Worm (Caenorhabditis elegans) whole organism, young adult: Measurements from ENCODE around the gene Y51H4A.1.
A peak's percentile ranks its signal among the peaks of the same experiment; 100 is the strongest.
"Not testable (repeated sequence)": the region's sequence is repeated elsewhere in the genome, so short reads cannot be mapped to it uniquely, and the experiment has no call there.

ENCODE experiments used
- B0261.1 ChIP-seq: sonication (generic microtip); optimal IDR thresholded peaks from 2 replicates; lab custom pipeline; 2016; ENCODE audit warnings: mild to moderate bottlenecking, missing genetic modification characterization, moderate library complexity, missing compliant biosample characterization
- C06A6.2 ChIP-seq: fragments of 200-800 bp; sonication (Bioruptor generic); conservative IDR thresholded peaks from 2 replicates; pipeline ENCODE4 v1.3.6; 2022; ENCODE audit warnings: missing genetic modification characterization, missing compliant biosample characterization
- F33H1.4 ChIP-seq: fragments of 200-800 bp; sonication (Bioruptor generic); IDR thresholded peaks from 2 replicates; pipeline ENCODE4 v1.3.6; 2022; ENCODE audit warnings: missing genetic modification reagents, missing genetic modification characterization, missing compliant biosample characterization
- F55B11.4 ChIP-seq: sonication (generic microtip); optimal IDR thresholded peaks from 2 replicates; lab custom pipeline; 2016; ENCODE audit warnings: missing compliant biosample characterization, missing genetic modification characterization, borderline replicate concordance; ENCODE audit not compliant: insufficient read depth
- K11D2.4 ChIP-seq: fragments of 200-800 bp; sonication (Bioruptor generic); IDR thresholded peaks from 2 replicates; pipeline ENCODE4 v1.3.6; 2022; ENCODE audit warnings: missing genetic modification reagents, missing genetic modification characterization, missing compliant biosample characterization
- T07F8.4 ChIP-seq: sonication (generic microtip); optimal IDR thresholded peaks from 2 replicates; lab custom pipeline; 2016; ENCODE audit warnings: mild to moderate bottlenecking, missing genetic modification characterization, moderate library complexity, missing compliant biosample characterization
- ZK185.1 ChIP-seq: sonication (generic microtip); optimal IDR thresholded peaks from 2 replicates; lab custom pipeline; 2016; ENCODE audit warnings: mild to moderate bottlenecking, missing genetic modification characterization, missing compliant biosample characterization; ENCODE audit not compliant: poor library complexity, severe bottlenecking
- attf-5 ChIP-seq: fragments of 200-800 bp; sonication (Bioruptor generic); optimal IDR thresholded peaks from 2 replicates; lab custom pipeline; 2018; ENCODE audit warnings: mild to moderate bottlenecking, missing genetic modification characterization, missing compliant biosample characterization
- attf-6 ChIP-seq: fragments of 200-800 bp; sonication (Bioruptor generic); IDR thresholded peaks from 2 replicates; pipeline ENCODE4 v1.3.6; 2022; ENCODE audit warnings: missing genetic modification reagents, missing genetic modification characterization, missing compliant biosample characterization
- bed-1 ChIP-seq: fragments of 200-800 bp; sonication (Bioruptor generic); IDR thresholded peaks from 2 replicates; pipeline ENCODE4 v1.3.6; 2022; ENCODE audit warnings: missing genetic modification reagents, missing genetic modification characterization, missing compliant biosample characterization
- cebp-1 ChIP-seq, 2 experiments: fragments of 200-800 bp in 1 of 2; sonication (Bioruptor generic) in 1 of 2; sonication (generic microtip) in 1 of 2; IDR thresholded peaks in 1 of 2; optimal IDR thresholded peaks in 1 of 2; 2 replicates each; pipeline versions ENCODE4 v1.3.6 to Lab custom; 2017 to 2022; ENCODE audit warnings: missing compliant biosample characterization in 2 of 2, missing genetic modification characterization in 2 of 2, mild to moderate bottlenecking in 1 of 2, missing genetic modification reagents in 1 of 2, moderate library complexity in 1 of 2
- dox-1 ChIP-seq: fragments of 200-800 bp; sonication (Bioruptor generic); IDR thresholded peaks from 2 replicates; pipeline ENCODE4 v1.3.6; 2022; ENCODE audit warnings: missing genetic modification reagents, missing genetic modification characterization, missing compliant biosample characterization
- egl-18 ChIP-seq: fragments of 200-800 bp; sonication (Bioruptor generic); IDR thresholded peaks from 2 replicates; pipeline ENCODE4 v1.3.6; 2022; ENCODE audit warnings: missing genetic modification reagents, missing genetic modification characterization, missing compliant biosample characterization
- egrh-3 ChIP-seq: fragments of 200-800 bp; sonication (Bioruptor generic); IDR thresholded peaks from 2 replicates; pipeline ENCODE4 v1.3.6; 2022; ENCODE audit warnings: missing genetic modification reagents, missing genetic modification characterization, missing compliant biosample characterization
- him-1 ChIP-seq: sonication (generic microtip); optimal IDR thresholded peaks from 2 replicates; lab custom pipeline; 2016; ENCODE audit warnings: missing genotype, missing genetic modification reagents, missing genetic modification characterization, missing compliant biosample characterization
- hmg-1.2 ChIP-seq: fragments of 200-800 bp; sonication (Bioruptor generic); IDR thresholded peaks from 2 replicates; pipeline ENCODE4 v1.3.6; 2022; ENCODE audit warnings: missing genetic modification reagents, missing genetic modification characterization, missing compliant biosample characterization
- lin-35 ChIP-seq, 3 experiments: fragments of 150-350 bp in 2 of 3; sonication (generic microtip) in 1 of 3; optimal IDR thresholded peaks; 2 replicates each; lab custom pipeline; 2014 to 2018; ENCODE audit warnings: missing biosample characterization in 3 of 3, missing genetic modification characterization in 3 of 3, missing genetic modification reagents in 3 of 3
- lin-54 ChIP-seq: fragments of 200-800 bp; sonication (Bioruptor generic); optimal IDR thresholded peaks from 2 replicates; lab custom pipeline; 2018; ENCODE audit warnings: mild to moderate bottlenecking, missing genetic modification characterization, missing compliant biosample characterization
- lsl-1 ChIP-seq: fragments of 200-800 bp; sonication (Bioruptor generic); optimal IDR thresholded peaks from 2 replicates; lab custom pipeline; 2018; ENCODE audit warnings: mild to moderate bottlenecking, missing genetic modification characterization, moderate library complexity, missing compliant biosample characterization
- madf-3 ChIP-seq: fragments of 200-800 bp; sonication (Bioruptor generic); IDR thresholded peaks from 2 replicates; pipeline ENCODE4 v1.3.6; 2022; ENCODE audit warnings: missing genetic modification reagents, missing genetic modification characterization, missing compliant biosample characterization
- mel-28 ChIP-seq: sonication (generic microtip); optimal IDR thresholded peaks from 2 replicates; lab custom pipeline; 2016; ENCODE audit warnings: borderline replicate concordance, mild to moderate bottlenecking, missing genetic modification characterization, missing compliant biosample characterization
- mes-4 ChIP-seq: sonication (generic microtip); optimal IDR thresholded peaks from 2 replicates; lab custom pipeline; 2016; ENCODE audit warnings: missing genotype, missing genetic modification characterization, missing compliant biosample characterization
- mxl-1 ChIP-seq: sonication (generic microtip); optimal IDR thresholded peaks from 2 replicates; lab custom pipeline; 2016; ENCODE audit warnings: missing genetic modification characterization, missing compliant biosample characterization
- nfya-1 ChIP-seq: sonication (generic microtip); optimal IDR thresholded peaks from 2 replicates; lab custom pipeline; 2017; ENCODE audit warnings: antibody characterized with exemption, missing compliant biosample characterization, missing genetic modification characterization, borderline replicate concordance; ENCODE audit not compliant: insufficient read depth
- nfya-2 ChIP-seq: fragments of 200-800 bp; sonication (Bioruptor generic); IDR thresholded peaks from 2 replicates; pipeline ENCODE4 v1.3.6; 2022; ENCODE audit warnings: missing genetic modification reagents, missing genetic modification characterization, missing compliant biosample characterization
- nhr-80 ChIP-seq: sonication (generic microtip); optimal IDR thresholded peaks from 2 replicates; lab custom pipeline; 2016; ENCODE audit warnings: missing genetic modification characterization, missing compliant biosample characterization
- rec-8 ChIP-seq, 2 experiments: sonication (generic microtip); optimal IDR thresholded peaks; 2 replicates each; lab custom pipeline; 2016; ENCODE audit warnings: mild to moderate bottlenecking in 2 of 2, missing genetic modification characterization in 2 of 2, missing genetic modification reagents in 2 of 2, missing genotype in 2 of 2, missing biosample characterization in 1 of 2, missing compliant biosample characterization in 1 of 2, moderate library complexity in 1 of 2
- repo-1 ChIP-seq: sonication (generic microtip); optimal IDR thresholded peaks from 2 replicates; lab custom pipeline; 2017; ENCODE audit warnings: mild to moderate bottlenecking, missing genetic modification characterization, missing compliant biosample characterization
- rpc-1 ChIP-seq, 2 experiments: fragments of 150-350 bp in 1 of 2; sonication (generic microtip) in 1 of 2; optimal IDR thresholded peaks; 2 replicates each; lab custom pipeline; 2014 to 2018; ENCODE audit warnings: missing biosample characterization in 1 of 2, missing genetic modification characterization in 1 of 2, missing genetic modification reagents in 1 of 2, missing genotype in 1 of 2
- sdz-38 ChIP-seq: sonication (generic microtip); optimal IDR thresholded peaks from 2 replicates; lab custom pipeline; 2016; ENCODE audit warnings: missing genotype, missing genetic modification characterization, missing compliant biosample characterization
- snpc-4 ChIP-seq, 5 experiments: fragments of 150-350 bp in 1 of 5; sonication (generic microtip) in 4 of 5; optimal IDR thresholded peaks; 2 replicates each; lab custom pipeline; 2014 to 2018; ENCODE audit warnings: missing genetic modification characterization in 5 of 5, missing biosample characterization in 3 of 5, antibody characterized with exemption in 2 of 5, mild to moderate bottlenecking in 2 of 5, missing compliant biosample characterization in 2 of 5, missing genotype in 2 of 5, moderate library complexity in 2 of 5, missing genetic modification reagents in 1 of 5
- sptf-2 ChIP-seq: fragments of 200-800 bp; sonication (Bioruptor generic); optimal IDR thresholded peaks from 2 replicates; lab custom pipeline; 2018; ENCODE audit warnings: mild to moderate bottlenecking, missing genetic modification characterization, missing compliant biosample characterization
- tbp1 ChIP-seq: fragments of 200-800 bp; sonication (Bioruptor generic); optimal IDR thresholded peaks from 2 replicates; lab custom pipeline; 2018; ENCODE audit warnings: mild to moderate bottlenecking, missing genetic modification characterization, missing compliant biosample characterization
- unc-62 ChIP-seq: fragments of 150-350 bp; optimal IDR thresholded peaks from 2 replicates; lab custom pipeline; 2014; ENCODE audit warnings: missing biosample characterization, missing genetic modification reagents, missing genetic modification characterization
- zim-3 ChIP-seq: sonication (generic microtip); optimal IDR thresholded peaks from 2 replicates; lab custom pipeline; 2017; ENCODE audit warnings: mild to moderate bottlenecking, missing genetic modification characterization, moderate library complexity, missing compliant biosample characterization
- ztf-25 ChIP-seq: fragments of 200-800 bp; sonication (Bioruptor generic); IDR thresholded peaks from 2 replicates; pipeline ENCODE4 v1.3.6; 2022; ENCODE audit warnings: missing genetic modification reagents, missing genetic modification characterization, missing compliant biosample characterization
- ztf-28 ChIP-seq: fragments of 200-800 bp; sonication (Bioruptor generic); IDR thresholded peaks from 2 replicates; pipeline ENCODE4 v1.3.6; 2022; ENCODE audit warnings: missing genetic modification reagents, missing genetic modification characterization, missing compliant biosample characterization
- ztf-3 ChIP-seq: fragments of 200-800 bp; sonication (Bioruptor generic); optimal IDR thresholded peaks from 2 replicates; lab custom pipeline; 2018; ENCODE audit warnings: mild to moderate bottlenecking, missing genetic modification characterization, missing compliant biosample characterization

Gene Y51H4A.1

ce11 chrIV:16482143-16482542, 5.0 kb upstream of the Y51H4A.1 start:
- TF ChIP-seq hmg-1.2 (peak; percentile 54), tbp1 (GFP tag; lab: Kevin White, UChicago) (peak; percentile 81), attf-6 (GFP tag; lab: Robert Waterston, UW) (peak; percentile 91), K11D2.4 (0 out of 2 replicates have a peak, but pooled peaks have one; percentile 24), B0261.1 (peak; percentile 55), him-1 (tag; lab: Kevin White, UChicago) (peak; percentile 12), rpc-1 (tag; optimal IDR thresholded peaks at IDR 0.05; lab: Kevin White, UChicago) (peak; percentile 50), snpc-4 (tag; optimal IDR thresholded peaks at IDR 0.05; lab: Kevin White, UChicago) (peak in 1 of 4 experiments; percentile 62)
- TF ChIP-seq rpc-1 (optimal IDR thresholded peaks at IDR 0.05; lab: Kevin White, UChicago); snpc-4 (GFP tag; optimal IDR thresholded peaks at IDR 0.05; lab: Kevin White, UChicago): not testable (repeated sequence)

ce11 chrIV:16480888-16481287, 3.8 kb upstream of the Y51H4A.1 start, which contains the start of gene Y51H4A.938:
TSS of gene Y51H4A.938 (plus strand) at chrIV:16481188.
- TF ChIP-seq snpc-4 (GFP tag; optimal IDR thresholded peaks at IDR 0.05; lab: Kevin White, UChicago); snpc-4 (tag; optimal IDR thresholded peaks at IDR 0.05; lab: Kevin White, UChicago); nfya-2 (GFP tag; lab: Robert Waterston, UW); lin-35 (GFP tag; optimal IDR thresholded peaks at IDR 0.05; lab: Kevin White, UChicago): not testable (repeated sequence)

DNA sequence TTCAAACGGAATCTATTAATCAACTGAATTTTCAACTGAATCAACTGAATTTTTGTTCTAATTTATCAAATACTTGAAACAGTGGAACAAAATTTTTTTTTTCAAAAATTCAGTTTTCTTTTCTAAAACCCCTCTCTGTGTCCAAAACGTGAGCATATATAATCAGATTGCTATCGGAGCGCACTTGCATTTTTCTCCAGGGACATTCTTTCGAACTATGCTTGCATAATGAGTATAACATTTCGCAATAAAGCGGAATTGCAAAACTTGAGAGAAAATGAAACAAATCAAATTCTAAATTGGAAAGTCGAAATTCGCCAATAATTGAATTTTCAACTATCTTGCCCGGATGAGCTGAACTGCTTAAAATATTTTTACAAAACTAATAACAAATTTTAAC, 1.0 kb downstream of the Y51H4A.1 start:
- no peak for TF ChIP-seq egl-18
- TF ChIP-seq sptf-2, result no peak
- no peak for TF ChIP-seq rec-8 (tag; optimal IDR thresholded peaks at IDR 0.05; lab: Kevin White, UChicago)
- TF ChIP-seq attf-5, result no peak
- no peak for TF ChIP-seq egrh-3 (GFP tag; lab: Robert Waterston, UW)
- no peak for TF ChIP-seq repo-1
- TF ChIP-seq mes-4, result no peak
- no peak for TF ChIP-seq attf-6 (GFP tag; lab: Robert Waterston, UW)
- TF ChIP-seq mel-28 (tag; lab: Kevin White, UChicago), result no peak
- TF ChIP-seq ztf-3 (GFP tag; lab: Kevin White, UChicago), result no peak
- TF ChIP-seq sdz-38 (tag; lab: Kevin White, UChicago), result no peak
- no peak for TF ChIP-seq lsl-1 (GFP tag; lab: Kevin White, UChicago)
- TF ChIP-seq madf-3 (GFP tag; lab: Robert Waterston, UW), result no peak
- no peak for TF ChIP-seq ztf-28 (GFP tag; lab: Robert Waterston, UW)
- no peak for TF ChIP-seq lin-54 (GFP tag; lab: Kevin White, UChicago)
- no peak for TF ChIP-seq C06A6.2 (GFP tag; lab: Robert Waterston, UW)
- no peak for TF ChIP-seq bed-1 (GFP tag; lab: Robert Waterston, UW)
- TF ChIP-seq nfya-1, result no peak

DNA sequence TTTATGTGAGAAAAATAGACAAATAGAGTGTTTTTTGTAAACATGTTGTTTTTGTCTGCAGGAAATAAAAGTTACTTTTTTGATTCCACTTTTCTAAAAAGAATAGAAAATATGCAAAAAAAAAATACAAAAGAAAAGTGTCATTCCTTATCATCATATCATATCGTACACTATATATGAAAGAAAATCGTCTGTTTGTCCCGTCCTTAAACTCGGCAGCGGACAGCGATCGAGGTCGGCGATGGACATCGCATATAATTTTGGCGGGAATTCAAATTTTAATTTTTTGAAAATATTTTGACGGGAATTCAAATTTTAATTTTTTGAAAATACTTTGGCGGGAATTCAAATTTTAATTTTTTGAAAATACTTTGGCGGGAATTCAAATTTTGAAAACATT, 5.5 kb downstream of the Y51H4A.1 start:
- no peak for TF ChIP-seq F33H1.4 (GFP tag; lab: Robert Waterston, UW)
- no peak for TF ChIP-seq cebp-1 (GFP tag; IDR thresholded peaks at IDR 0.05; lab: Robert Waterston, UW)
- no peak for TF ChIP-seq cebp-1 (tag; optimal IDR thresholded peaks at IDR 0.05; lab: Kevin White, UChicago)
- no peak for TF ChIP-seq ZK185.1 (tag; lab: Kevin White, UChicago)
- TF ChIP-seq nhr-80 (tag; lab: Kevin White, UChicago), result no peak
- TF ChIP-seq ztf-25 (GFP tag; lab: Robert Waterston, UW), result no peak
- no peak for TF ChIP-seq egrh-3 (GFP tag; lab: Robert Waterston, UW)
- no peak for TF ChIP-seq T07F8.4 (tag; lab: Kevin White, UChicago)
- no peak for TF ChIP-seq F55B11.4 (tag; lab: Kevin White, UChicago)
- no peak for TF ChIP-seq bed-1 (GFP tag; lab: Robert Waterston, UW)
- no peak for TF ChIP-seq him-1 (tag; lab: Kevin White, UChicago)
- no peak for TF ChIP-seq mxl-1 (tag; lab: Kevin White, UChicago)
- TF ChIP-seq unc-62 (GFP tag; lab: Kevin White, UChicago), result no peak
- no peak for TF ChIP-seq snpc-4 (GFP tag; optimal IDR thresholded peaks at IDR 0.05; lab: Kevin White, UChicago)
- peak; percentile 43 to 88 (median 57) for TF ChIP-seq snpc-4 (tag; optimal IDR thresholded peaks at IDR 0.05; lab: Kevin White, UChicago)
- TF ChIP-seq attf-6 (GFP tag; lab: Robert Waterston, UW), result peak; percentile 70
- TF ChIP-seq dox-1 (GFP tag; lab: Robert Waterston, UW), result no peak
- TF ChIP-seq zim-3 (tag; lab: Kevin White, UChicago), result no peak
